Worm (Caenorhabditis elegans) whole organism, L2 larva: ENCODE measurements around the gene B0273.1.

ENCODE experiments used
- ZK546.5 ChIP-seq: sonication (generic microtip); optimal IDR thresholded peaks from 2 replicates; lab custom pipeline; 2017; ENCODE audit warnings: missing biosample characterization, missing genetic modification characterization
- aly-2 ChIP-seq: fragments of 150-350 bp; optimal IDR thresholded peaks from 2 replicates; lab custom pipeline; 2014; ENCODE audit warnings: missing biosample characterization, missing genetic modification characterization
- ama-1 ChIP-seq: fragments of 150-350 bp; optimal IDR thresholded peaks from 2 replicates; lab custom pipeline; 2018; ENCODE audit warnings: inconsistent platforms
- elt-1 ChIP-seq: fragments of 150-350 bp; optimal IDR thresholded peaks from 2 replicates; lab custom pipeline; 2014; ENCODE audit warnings: missing biosample characterization, missing genetic modification characterization
- elt-3 ChIP-seq: sonication (generic microtip); optimal IDR thresholded peaks from 2 replicates; lab custom pipeline; 2017; ENCODE audit warnings: missing biosample characterization, missing genetic modification characterization
- lsy-2 ChIP-seq, 2 experiments: fragments of 150-350 bp in 1 of 2; sonication (generic microtip) in 1 of 2; optimal IDR thresholded peaks; 2 replicates each; lab custom pipeline; 2014 to 2017; ENCODE audit warnings: missing biosample characterization in 2 of 2, missing genetic modification characterization in 2 of 2
- mab-5 ChIP-seq: fragments of 150-350 bp; optimal IDR thresholded peaks from 2 replicates; lab custom pipeline; 2014; ENCODE audit warnings: missing biosample characterization, missing genetic modification characterization
- mdl-1 ChIP-seq, 2 experiments: fragments of 150-350 bp in 1 of 2; sonication (generic microtip) in 1 of 2; optimal IDR thresholded peaks; 2 replicates each; lab custom pipeline; 2017; ENCODE audit warnings: missing biosample characterization in 2 of 2, missing genetic modification characterization in 2 of 2
- nhr-11 ChIP-seq: fragments of 150-350 bp; optimal IDR thresholded peaks from 2 replicates; lab custom pipeline; 2014; ENCODE audit warnings: missing biosample characterization, missing genetic modification characterization
- nhr-21 ChIP-seq: fragments of 150-350 bp; optimal IDR thresholded peaks from 2 replicates; lab custom pipeline; 2014; ENCODE audit warnings: missing biosample characterization, missing genetic modification characterization
- nhr-237 ChIP-seq: fragments of 150-350 bp; optimal IDR thresholded peaks from 2 replicates; lab custom pipeline; 2014; ENCODE audit warnings: missing biosample characterization, missing genetic modification characterization
- unc-39 ChIP-seq: fragments of 150-350 bp; optimal IDR thresholded peaks from 2 replicates; lab custom pipeline; 2014; ENCODE audit warnings: missing biosample characterization, missing genetic modification characterization
- unc-62 ChIP-seq: fragments of 150-350 bp; optimal IDR thresholded peaks from 2 replicates; lab custom pipeline; 2014; ENCODE audit warnings: missing biosample characterization, missing genetic modification reagents, missing genetic modification characterization

DNA sequence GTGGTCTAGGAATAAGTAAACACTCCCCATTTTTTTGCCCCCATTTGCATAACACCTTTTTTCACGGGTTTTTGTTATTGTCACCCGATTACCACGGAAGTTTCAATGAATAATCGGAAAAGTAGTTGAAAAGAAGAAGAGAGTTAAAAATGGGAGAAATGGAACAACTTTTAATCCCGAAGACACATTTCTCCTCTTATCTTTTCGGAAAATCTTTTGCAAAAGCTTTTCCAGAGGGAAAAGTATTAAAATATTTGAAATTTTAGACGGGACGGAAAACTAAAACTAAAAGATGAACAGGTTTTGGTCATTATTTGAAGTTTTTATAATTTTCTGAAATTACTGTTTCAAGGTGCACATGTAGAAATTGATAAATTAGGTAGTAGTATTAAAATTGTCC, 25.3 kb downstream of the B0273.1 start:
- TF ChIP-seq mab-5 (tag; lab: Kevin White, UChicago) (peak; percentile 76), nhr-21 (tag; lab: Kevin White, UChicago) (no peak), lsy-2 (tag; optimal IDR thresholded peaks at IDR 0.05; lab: Kevin White, UChicago) (no peak), nhr-237 (tag; lab: Kevin White, UChicago) (no peak), ama-1 (lab: Kevin White, UChicago) (no peak), unc-39 (tag; lab: Kevin White, UChicago) (no peak), unc-62 (GFP tag; lab: Kevin White, UChicago) (no peak), elt-1 (tag; lab: Kevin White, UChicago) (no peak), mdl-1 (tag; optimal IDR thresholded peaks at IDR 0.05; lab: Kevin White, UChicago) (no peak), ZK546.5 (tag; lab: Kevin White, UChicago) (no peak), elt-3 (tag; lab: Kevin White, UChicago) (no peak), nhr-11 (tag; lab: Kevin White, UChicago) (no peak), aly-2 (tag; lab: Kevin White, UChicago) (no peak)
